Fruit fly (Drosophila melanogaster) whole organism, adult: ENCODE results near the gene CaMKI.

Experiments used
- CG11617 ChIP-seq: fragments of 200-800 bp; sonication (Bioruptor generic); optimal IDR thresholded peaks from 2 replicates; lab custom pipeline; 2017; ENCODE audit warnings: mild to moderate bottlenecking, missing biosample characterization, missing genetic modification reagents, missing genetic modification characterization
- CG12768 ChIP-seq: fragments of 200-800 bp; sonication (Bioruptor generic); optimal IDR thresholded peaks from 2 replicates; lab custom pipeline; 2017; ENCODE audit warnings: missing biosample characterization, missing genetic modification characterization, mild to moderate bottlenecking, moderate library complexity, missing genetic modification reagents
- CG14711 ChIP-seq: fragments of 200-800 bp; sonication (Bioruptor generic); optimal IDR thresholded peaks from 2 replicates; lab custom pipeline; 2018; ENCODE audit warnings: missing biosample characterization, mild to moderate bottlenecking, missing genetic modification characterization, moderate library complexity
- CG1620 ChIP-seq: fragments of 200-800 bp; sonication (Bioruptor generic); optimal IDR thresholded peaks from 2 replicates; lab custom pipeline; 2016; ENCODE audit warnings: missing biosample characterization, missing genetic modification characterization
- CG33017 ChIP-seq: fragments of 200-800 bp; sonication (Bioruptor generic); optimal IDR thresholded peaks from 2 replicates; lab custom pipeline; 2018; ENCODE audit warnings: missing biosample characterization, mild to moderate bottlenecking, missing genetic modification characterization, moderate library complexity
- CG7101 ChIP-seq: fragments of 200-800 bp; sonication (Bioruptor generic); optimal IDR thresholded peaks from 2 replicates; lab custom pipeline; 2018; ENCODE audit warnings: missing biosample characterization, mild to moderate bottlenecking, missing genetic modification characterization, moderate library complexity
- Crg-1 ChIP-seq: fragments of 200-800 bp; sonication (Bioruptor generic); optimal IDR thresholded peaks from 2 replicates; lab custom pipeline; 2016; ENCODE audit warnings: missing biosample characterization, missing genetic modification characterization
- Hr96 ChIP-seq: fragments of 200-800 bp; sonication (Bioruptor generic); optimal IDR thresholded peaks from 2 replicates; lab custom pipeline; 2016; ENCODE audit warnings: missing biosample characterization, missing genetic modification characterization
- Mnt ChIP-seq: fragments of 200-800 bp; sonication (Bioruptor generic); optimal IDR thresholded peaks from 2 replicates; lab custom pipeline; 2016; ENCODE audit warnings: missing biosample characterization, mild to moderate bottlenecking, missing genetic modification characterization
- cnc ChIP-seq, 2 experiments: fragments of >200 bp; optimal IDR thresholded peaks; 2 replicates each; lab custom pipeline; 2017
- kay ChIP-seq: fragments of 200-800 bp; sonication (Bioruptor generic); peaks from one replicate; lab custom pipeline; 2016; ENCODE audit warnings: missing biosample characterization, missing genetic modification characterization, borderline replicate concordance
- pad ChIP-seq: fragments of 200-800 bp; sonication (Bioruptor generic); optimal IDR thresholded peaks from 3 replicates; lab custom pipeline; 2017; ENCODE audit warnings: missing biosample characterization, missing genetic modification characterization, mild to moderate bottlenecking, moderate library complexity, missing genetic modification reagents
- tj ChIP-seq: fragments of 200-800 bp; sonication (Bioruptor generic); optimal IDR thresholded peaks from 3 replicates; lab custom pipeline; 2017; ENCODE audit warnings: missing biosample characterization, mild to moderate bottlenecking, missing genetic modification characterization, moderate library complexity

DNA sequence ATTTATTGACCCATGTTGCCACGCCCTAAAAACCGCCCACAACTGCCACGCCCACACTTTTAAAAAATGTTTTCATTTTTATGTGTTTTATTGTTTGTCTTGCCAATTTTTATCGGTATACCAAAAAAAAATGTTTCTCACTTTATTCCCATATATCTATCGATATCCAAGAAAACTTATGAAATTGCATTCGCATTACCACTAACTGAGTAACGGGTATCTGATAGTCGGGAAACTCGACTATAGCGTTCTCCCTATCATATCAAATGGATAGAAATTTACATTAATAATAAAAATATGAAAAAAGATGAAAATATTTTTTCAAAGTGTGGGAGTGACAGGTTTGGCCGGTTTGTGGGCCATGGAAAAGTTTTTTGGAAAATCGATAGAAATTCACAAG is 3.7 kb downstream of the CaMKI start:
- no peak for TF ChIP-seq pad (GFP tag; lab: Kevin White, UChicago)
- TF ChIP-seq CG33017 = no peak
- TF ChIP-seq cnc (optimal IDR thresholded peaks at IDR 0.05; lab: Kevin White, UChicago) = no peak
- TF ChIP-seq CG1620 (GFP tag; lab: Kevin White, UChicago) = no peak
- no peak for TF ChIP-seq Hr96 (GFP tag; lab: Kevin White, UChicago)
- no peak for TF ChIP-seq Mnt
- no peak for TF ChIP-seq CG7101 (tag; lab: Kevin White, UChicago)
- peak; percentile 75 for TF ChIP-seq kay
- TF ChIP-seq CG14711 (tag; lab: Kevin White, UChicago) = no peak
- TF ChIP-seq CG12768 = no peak
- TF ChIP-seq tj (GFP tag; lab: Kevin White, UChicago) = no peak
- no peak for TF ChIP-seq CG11617 (GFP tag; lab: Kevin White, UChicago)
- TF ChIP-seq Crg-1 = no peak
